Worm (Caenorhabditis elegans) whole organism, late embryonic: Measurements from ENCODE around the gene txt-14.
A peak's percentile ranks its signal among the peaks of the same experiment; 100 is the strongest.

ENCODE experiments used
- C08G9.2 ChIP-seq: sonication (generic microtip); optimal IDR thresholded peaks from 2 replicates; lab custom pipeline; 2016; ENCODE audit warnings: mild to moderate bottlenecking, missing genetic modification characterization, moderate library complexity, missing compliant biosample characterization
- F13H6.1 ChIP-seq: sonication (generic microtip); optimal IDR thresholded peaks from 2 replicates; lab custom pipeline; 2016; ENCODE audit warnings: missing genetic modification characterization, missing compliant biosample characterization
- Y22D7AL.16 ChIP-seq: sonication (generic microtip); optimal IDR thresholded peaks from 2 replicates; lab custom pipeline; 2016; ENCODE audit warnings: missing genetic modification characterization, missing compliant biosample characterization
- ceh-14 ChIP-seq: sonication (generic microtip); optimal IDR thresholded peaks from 2 replicates; lab custom pipeline; 2016; ENCODE audit warnings: missing genotype, missing genetic modification characterization, missing compliant biosample characterization
- ceh-18 ChIP-seq: sonication (generic microtip); optimal IDR thresholded peaks from 2 replicates; lab custom pipeline; 2016; ENCODE audit warnings: missing genetic modification characterization, missing compliant biosample characterization
- ceh-19 ChIP-seq: fragments of 200-800 bp; sonication (Bioruptor generic); optimal IDR thresholded peaks from 2 replicates; lab custom pipeline; 2018; ENCODE audit warnings: mild to moderate bottlenecking, missing genetic modification characterization, missing compliant biosample characterization
- ceh-2 ChIP-seq: sonication (generic microtip); optimal IDR thresholded peaks from 2 replicates; lab custom pipeline; 2016; ENCODE audit warnings: missing genotype, missing genetic modification characterization, missing compliant biosample characterization
- ceh-22 ChIP-seq: sonication (generic microtip); optimal IDR thresholded peaks from 2 replicates; lab custom pipeline; 2017; ENCODE audit warnings: missing biosample characterization, missing genetic modification characterization
- ceh-24 ChIP-seq: sonication (generic microtip); optimal IDR thresholded peaks from 2 replicates; lab custom pipeline; 2016; ENCODE audit warnings: mild to moderate bottlenecking, missing genetic modification characterization, missing compliant biosample characterization
- ceh-34 ChIP-seq: sonication (generic microtip); optimal IDR thresholded peaks from 2 replicates; lab custom pipeline; 2016; ENCODE audit warnings: mild to moderate bottlenecking, missing genetic modification characterization, missing compliant biosample characterization
- ceh-45 ChIP-seq: fragments of 200-800 bp; sonication (Bioruptor generic); IDR thresholded peaks from 2 replicates; pipeline ENCODE4 v1.3.6; 2022; ENCODE audit warnings: missing genetic modification reagents, missing genetic modification characterization, missing compliant biosample characterization
- ceh-9 ChIP-seq: sonication (generic microtip); optimal IDR thresholded peaks from 2 replicates; lab custom pipeline; 2016; ENCODE audit warnings: mild to moderate bottlenecking, missing genetic modification characterization, inconsistent platforms, missing compliant biosample characterization
- dve-1 ChIP-seq: sonication (generic microtip); optimal IDR thresholded peaks from 2 replicates; lab custom pipeline; 2017; ENCODE audit warnings: antibody characterized with exemption, mild to moderate bottlenecking, missing genetic modification characterization, missing compliant biosample characterization
- ets-4 ChIP-seq: sonication (generic microtip); optimal IDR thresholded peaks from 2 replicates; lab custom pipeline; 2016; ENCODE audit warnings: missing genetic modification characterization, missing compliant biosample characterization
- eyg-1 ChIP-seq: sonication (generic microtip); optimal IDR thresholded peaks from 2 replicates; lab custom pipeline; 2016; ENCODE audit warnings: missing genotype, missing genetic modification characterization, missing compliant biosample characterization
- fkh-10 ChIP-seq: fragments of 150-350 bp; optimal IDR thresholded peaks from 2 replicates; lab custom pipeline; 2014; ENCODE audit warnings: missing biosample characterization, missing genetic modification reagents, missing genetic modification characterization
- hlh-13 ChIP-seq: fragments of 200-800 bp; sonication (Bioruptor generic); optimal IDR thresholded peaks from 2 replicates; lab custom pipeline; 2018; ENCODE audit warnings: mild to moderate bottlenecking, missing genetic modification characterization, missing compliant biosample characterization
- hlh-15 ChIP-seq: sonication (generic microtip); optimal IDR thresholded peaks from 2 replicates; lab custom pipeline; 2016; ENCODE audit warnings: missing genetic modification characterization, missing compliant biosample characterization
- hlh-6 ChIP-seq: sonication (generic microtip); optimal IDR thresholded peaks from 2 replicates; lab custom pipeline; 2016; ENCODE audit warnings: missing genotype, missing genetic modification characterization, missing compliant biosample characterization
- hlh-8 ChIP-seq: sonication (generic microtip); optimal IDR thresholded peaks from 2 replicates; lab custom pipeline; 2016; ENCODE audit warnings: missing genotype, missing genetic modification characterization, missing compliant biosample characterization
- lim-6 ChIP-seq: sonication (generic microtip); optimal IDR thresholded peaks from 2 replicates; lab custom pipeline; 2016; ENCODE audit warnings: missing genetic modification characterization, missing compliant biosample characterization
- mec-3 ChIP-seq: sonication (generic microtip); optimal IDR thresholded peaks from 2 replicates; lab custom pipeline; 2016; ENCODE audit warnings: borderline replicate concordance, missing genetic modification characterization, missing compliant biosample characterization
- nhr-11 ChIP-seq: fragments of 150-350 bp; optimal IDR thresholded peaks from 2 replicates; lab custom pipeline; 2014; ENCODE audit warnings: missing biosample characterization, missing genetic modification characterization
- npax-4 ChIP-seq: sonication (generic microtip); optimal IDR thresholded peaks from 2 replicates; lab custom pipeline; 2016; ENCODE audit warnings: missing genetic modification characterization, missing compliant biosample characterization
- odd-2 ChIP-seq: sonication (generic microtip); optimal IDR thresholded peaks from 2 replicates; lab custom pipeline; 2017; ENCODE audit warnings: antibody characterized with exemption, mild to moderate bottlenecking, missing genetic modification characterization, missing compliant biosample characterization
- pag-3 ChIP-seq: sonication (generic microtip); optimal IDR thresholded peaks from 2 replicates; lab custom pipeline; 2016; ENCODE audit warnings: missing compliant biosample characterization, missing genetic modification characterization, borderline replicate concordance
- pat-9 ChIP-seq: fragments of 200-800 bp; sonication (Bioruptor generic); optimal IDR thresholded peaks from 2 replicates; lab custom pipeline; 2018; ENCODE audit warnings: mild to moderate bottlenecking, missing genetic modification characterization, moderate library complexity, missing compliant biosample characterization
- pha-4 ChIP-seq: fragments of 150-350 bp; optimal IDR thresholded peaks from 2 replicates; lab custom pipeline; 2018; ENCODE audit warnings: missing biosample characterization, missing genetic modification reagents, missing genetic modification characterization
- pros-1 ChIP-seq: fragments of 150-350 bp; optimal IDR thresholded peaks from 2 replicates; lab custom pipeline; 2014; ENCODE audit warnings: missing biosample characterization, missing genetic modification reagents, missing genetic modification characterization
- ref-2 ChIP-seq: sonication (generic microtip); optimal IDR thresholded peaks from 2 replicates; lab custom pipeline; 2016; ENCODE audit warnings: missing genetic modification characterization, missing compliant biosample characterization
- sox-4 ChIP-seq: sonication (generic microtip); optimal IDR thresholded peaks from 2 replicates; lab custom pipeline; 2017; ENCODE audit warnings: mild to moderate bottlenecking, missing genetic modification characterization, inconsistent platforms, missing compliant biosample characterization
- tbx-7 ChIP-seq: sonication (generic microtip); optimal IDR thresholded peaks from 2 replicates; lab custom pipeline; 2016; ENCODE audit warnings: missing genotype, missing genetic modification characterization, missing compliant biosample characterization
- unc-42 ChIP-seq: sonication (generic microtip); optimal IDR thresholded peaks from 2 replicates; lab custom pipeline; 2016; ENCODE audit warnings: missing genotype, missing genetic modification characterization, missing compliant biosample characterization

Gene txt-14

DNA sequence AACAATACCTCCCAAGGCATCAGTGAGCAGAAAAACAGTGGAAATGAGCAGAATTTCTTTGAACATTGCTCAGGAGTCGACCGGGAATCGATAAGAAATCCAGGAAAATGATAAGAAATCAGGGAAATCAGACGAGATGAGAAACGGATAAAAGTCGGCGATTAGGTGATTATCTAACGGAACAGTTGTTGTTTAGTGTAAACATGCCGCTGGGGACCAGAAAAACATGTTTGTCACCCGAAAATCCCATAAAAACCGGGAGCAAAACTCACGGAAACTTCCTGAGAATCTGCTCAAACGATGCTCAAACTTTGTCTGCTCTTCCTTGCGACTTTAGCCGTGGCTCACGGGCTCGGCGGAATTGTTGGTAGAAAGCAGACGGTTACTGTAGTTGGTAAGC is 26.0 kb upstream of the txt-14 start, which contains the start of the genes ttr-24 and ttr-25:
Gene ttr-24 (minus strand): TSS at position 156 of the 400 bp plus-strand sequence.
Gene ttr-25 (plus strand): TSS at position 227 of the 400 bp plus-strand sequence.
- TF ChIP-seq sox-4 (no peak), odd-2 (tag; lab: Kevin White, UChicago) (no peak), lim-6 (tag; lab: Kevin White, UChicago) (no peak), dve-1 (no peak), pag-3 (no peak), ceh-45 (GFP tag; lab: Robert Waterston, UW) (no peak), hlh-15 (no peak), ceh-18 (no peak), ceh-19 (no peak), Y22D7AL.16 (tag; lab: Kevin White, UChicago) (no peak), ceh-22 (tag; lab: Kevin White, UChicago) (no peak)
- TF ChIP-seq, all 69 proteins: peak for 0

DNA sequence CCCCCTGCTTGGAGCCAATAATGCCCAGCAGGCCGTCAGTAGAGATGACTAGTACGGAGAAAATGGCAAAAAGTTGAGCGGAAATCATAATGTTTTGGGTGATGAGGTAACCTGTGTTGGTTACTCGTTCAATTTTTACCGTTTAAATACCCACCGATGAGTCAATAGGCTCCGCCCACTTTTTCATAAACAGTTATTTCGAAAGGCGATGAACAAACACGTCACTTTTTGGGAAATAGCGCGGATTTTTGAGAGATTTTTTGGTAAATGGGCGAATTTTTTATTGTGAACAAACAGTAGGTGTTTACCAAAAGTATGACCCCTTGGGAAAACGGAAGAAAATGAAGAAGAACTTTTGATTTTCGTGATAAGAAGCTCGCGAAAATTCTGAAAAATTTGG is 22.3 kb upstream of the txt-14 start, which contains the start of gene ttr-26:
Gene ttr-26 (minus strand): TSS at position 101 of the 400 bp plus-strand sequence.
- TF ChIP-seq ets-4: no peak
- no peak for TF ChIP-seq hlh-6 (tag; lab: Kevin White, UChicago)
- TF ChIP-seq ceh-34 (tag; lab: Kevin White, UChicago): no peak
- TF ChIP-seq pros-1 (tag; lab: Kevin White, UChicago): no peak
- TF ChIP-seq pag-3: no peak
- TF ChIP-seq F13H6.1 (tag; lab: Kevin White, UChicago): no peak
- TF ChIP-seq pha-4 (tag; lab: Kevin White, UChicago): no peak
- TF ChIP-seq, all 69 proteins: peak for 0

DNA sequence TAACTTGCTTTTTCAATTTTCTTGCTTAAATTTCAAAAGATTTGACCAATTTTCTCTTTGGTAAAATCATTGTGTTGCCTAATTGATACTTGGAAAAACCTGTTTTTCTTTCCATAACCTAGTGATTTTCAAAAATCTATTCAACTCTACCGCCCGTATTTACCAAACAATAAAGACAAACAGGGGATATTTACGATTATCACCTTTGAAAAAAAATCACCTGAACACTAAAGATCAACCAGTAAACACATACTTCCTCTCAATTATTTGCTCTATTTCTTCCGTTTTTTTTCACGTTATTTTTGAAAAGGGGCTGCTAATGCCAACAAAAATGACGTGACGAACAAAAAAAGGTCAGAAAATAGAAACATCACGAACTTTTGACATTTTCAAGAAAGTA is 21.5 kb upstream of the txt-14 start:
- TF ChIP-seq C08G9.2 (tag; lab: Kevin White, UChicago): no peak
- no peak for TF ChIP-seq ceh-22 (tag; lab: Kevin White, UChicago)

DNA sequence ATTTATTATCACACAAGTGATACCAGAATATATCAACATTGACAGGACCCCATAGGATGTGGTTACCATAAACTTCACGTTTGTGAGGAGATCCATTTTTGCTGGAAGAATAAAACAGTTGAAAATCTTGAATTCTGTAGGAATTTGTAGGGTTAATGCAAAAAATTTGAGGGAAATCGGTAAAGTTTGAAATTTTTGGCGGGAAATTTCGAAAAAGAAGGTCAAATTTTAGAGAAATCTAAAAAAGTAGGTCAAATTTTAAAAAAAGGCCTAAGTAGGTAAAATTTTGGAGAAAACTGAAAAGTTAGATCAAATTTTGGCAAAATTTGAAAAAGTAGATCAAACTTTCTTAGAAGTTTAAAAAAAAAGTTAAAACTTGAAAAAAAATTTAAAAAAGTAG is 17.7 kb upstream of the txt-14 start, which contains the start of gene srg-34:
Gene srg-34 (minus strand): TSS at position 101 of the 400 bp plus-strand sequence.
- TF ChIP-seq mec-3 (no peak), pag-3 (no peak), hlh-13 (GFP tag; lab: Kevin White, UChicago) (no peak), tbx-7 (tag; lab: Kevin White, UChicago) (no peak), fkh-10 (GFP tag; lab: Kevin White, UChicago) (no peak)

DNA sequence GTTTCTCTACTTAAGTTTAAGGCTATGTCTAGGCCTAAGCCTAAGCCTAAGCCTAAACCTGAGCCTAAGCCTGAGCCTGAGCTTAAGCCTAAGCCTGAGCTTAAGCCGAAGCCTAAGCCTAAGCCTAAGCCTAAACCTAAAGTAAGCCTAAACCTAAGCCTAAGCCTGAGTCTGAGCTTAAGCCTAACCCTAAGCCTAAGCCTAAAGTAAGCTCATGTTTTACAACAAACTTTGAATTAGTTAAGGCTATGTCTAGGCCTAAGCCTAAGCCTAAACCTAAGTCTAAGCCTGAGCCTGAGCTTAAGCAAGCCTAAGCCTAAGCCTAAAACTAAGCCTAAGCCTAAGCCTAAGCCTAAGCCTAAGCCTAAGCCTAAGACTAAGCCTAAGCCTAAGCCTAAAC is 16.8 kb upstream of the txt-14 start:
- TF ChIP-seq dve-1: peak; percentile 91
- TF ChIP-seq ceh-24 (tag; lab: Kevin White, UChicago): no peak
- no peak for TF ChIP-seq eyg-1 (tag; lab: Kevin White, UChicago)
- TF ChIP-seq, all 69 proteins: peak for 1

DNA sequence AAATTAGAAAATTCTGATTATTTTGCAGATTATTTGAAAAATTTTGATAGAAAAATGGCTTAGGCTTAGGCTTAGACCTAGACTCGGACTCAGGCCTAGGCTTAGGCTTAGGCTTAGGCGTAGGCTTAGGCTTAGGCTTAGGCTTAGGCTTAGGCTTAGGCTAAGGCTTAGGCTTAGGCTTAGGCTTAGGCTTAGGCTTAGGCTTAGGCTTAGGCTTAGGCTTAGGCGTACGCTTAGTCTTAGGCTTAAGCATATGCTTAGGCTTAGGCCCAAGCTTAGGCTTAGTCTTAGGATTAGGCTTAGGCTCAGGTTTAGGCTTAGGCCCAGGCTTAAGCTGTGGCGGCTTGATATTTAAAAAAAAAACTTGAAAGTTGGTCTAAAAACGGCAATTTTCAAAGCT is 16.1 kb upstream of the txt-14 start:
- peak; percentile 77 for TF ChIP-seq dve-1
- TF ChIP-seq, all 69 proteins: peak for 1; not testable (repeated sequence) for 68

DNA sequence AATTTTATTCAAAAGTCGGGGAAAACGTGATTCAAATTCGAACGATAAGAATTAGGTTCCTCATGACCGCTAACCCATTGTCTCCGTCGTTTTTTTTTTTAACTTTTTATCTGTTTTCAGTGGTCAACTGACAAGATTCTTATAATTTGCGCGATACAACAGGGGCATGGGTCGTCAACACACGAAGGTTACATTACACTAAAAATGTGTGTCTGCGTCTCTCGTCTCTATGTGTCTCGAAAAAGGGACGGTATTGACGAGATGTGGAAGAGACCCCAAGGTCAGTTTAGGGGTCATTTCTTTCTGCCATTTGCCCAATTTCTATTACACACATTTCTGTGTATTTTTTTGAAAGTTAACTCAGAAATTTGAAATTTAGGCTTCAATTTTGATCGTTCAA is 13.0 kb upstream of the txt-14 start:
- TF ChIP-seq ceh-14 (tag; lab: Kevin White, UChicago): no peak
- no peak for TF ChIP-seq pat-9 (tag; lab: Kevin White, UChicago)
- TF ChIP-seq hlh-8 (tag; lab: Kevin White, UChicago): no peak
- no peak for TF ChIP-seq nhr-11 (tag; lab: Kevin White, UChicago)
- TF ChIP-seq ceh-19: no peak
- TF ChIP-seq ceh-9: no peak
- no peak for TF ChIP-seq ref-2 (tag; lab: Kevin White, UChicago)
- TF ChIP-seq unc-42 (tag; lab: Kevin White, UChicago): no peak
- no peak for TF ChIP-seq npax-4
- TF ChIP-seq ceh-2 (tag; lab: Kevin White, UChicago): no peak
- no peak for TF ChIP-seq hlh-15
- TF ChIP-seq F13H6.1 (tag; lab: Kevin White, UChicago): no peak
